Worm (Caenorhabditis elegans): Measurements from ENCODE around the gene pgph-3.
A peak's percentile ranks its signal among the peaks of the same experiment; 100 is the strongest.

The pgph-3 gene

DNA sequence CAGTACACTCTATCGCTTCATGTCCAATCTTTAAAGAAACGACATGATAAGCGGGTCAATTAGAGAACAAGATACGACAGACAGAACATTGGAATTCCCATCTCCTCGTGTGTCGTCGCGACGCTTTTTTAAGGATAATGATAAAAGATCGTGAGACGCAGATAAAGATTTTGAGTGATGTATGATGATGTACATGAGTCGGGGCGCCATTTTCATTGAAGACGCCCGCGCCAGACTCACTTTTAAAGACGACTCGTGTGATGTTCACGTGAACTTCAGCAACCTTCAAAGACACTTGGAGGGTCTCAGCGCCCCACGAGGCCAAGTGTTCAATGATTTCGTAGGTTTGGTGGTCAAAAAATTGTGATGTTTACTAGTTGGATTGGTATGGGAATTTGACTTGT lies 4.6 kb upstream of the pgph-3 start (continued):
- peak; percentile 25 for TF ChIP-seq unc-130 (tag; optimal IDR thresholded peaks at IDR 0.05)
- TF ChIP-seq ets-5 (GFP tag; IDR thresholded peaks at IDR 0.05): no peak
- TF ChIP-seq isw-1 (GFP tag; IDR thresholded peaks at IDR 0.05): no peak
- TF ChIP-seq ztf-11 (tag; optimal IDR thresholded peaks at IDR 0.05): no peak
- TF ChIP-seq nhr-20 (tag; optimal IDR thresholded peaks at IDR 0.05): peak; percentile 93
- TF ChIP-seq fos-1 (tag; optimal IDR thresholded peaks at IDR 0.05): no peak
- peak; percentile 5 for TF ChIP-seq irx-1 (tag; optimal IDR thresholded peaks at IDR 0.05)
- TF ChIP-seq nhr-84 (tag; optimal IDR thresholded peaks at IDR 0.05): no peak
- no peak for TF ChIP-seq dsc-1 (tag; optimal IDR thresholded peaks at IDR 0.05)
- TF ChIP-seq rnt-1 (tag; optimal IDR thresholded peaks at IDR 0.05): peak; percentile 49
- peak; percentile 47 for TF ChIP-seq lin-39 (tag; optimal IDR thresholded peaks at IDR 0.05)
- no peak for TF ChIP-seq fkh-8 (tag; optimal IDR thresholded peaks at IDR 0.05)
- TF ChIP-seq nhr-90 (tag; optimal IDR thresholded peaks at IDR 0.05; ENCODE audit: poor library complexity): peak; percentile 84
- TF ChIP-seq hlh-17 (GFP tag; optimal IDR thresholded peaks at IDR 0.05; ENCODE audit: borderline replicate concordance): no peak
- TF ChIP-seq nhr-28 (tag; optimal IDR thresholded peaks at IDR 0.05): no peak
- TF ChIP-seq F16B12.6 (tag; optimal IDR thresholded peaks at IDR 0.05): no peak
- TF ChIP-seq mep-1 (tag; optimal IDR thresholded peaks at IDR 0.05): peak; percentile 10
- no peak for TF ChIP-seq pax-3 (tag; optimal IDR thresholded peaks at IDR 0.05)
- TF ChIP-seq alr-1 (tag; optimal IDR thresholded peaks at IDR 0.05; ENCODE audit: borderline replicate concordance): no peak
- TF ChIP-seq zip-4 (GFP tag; optimal IDR thresholded peaks at IDR 0.05): no peak
- no peak for TF ChIP-seq ceh-90 (tag; optimal IDR thresholded peaks at IDR 0.05)
- TF ChIP-seq blmp-1 (tag; optimal IDR thresholded peaks at IDR 0.05): peak; percentile 84
- TF ChIP-seq ztf-4 (tag; optimal IDR thresholded peaks at IDR 0.05): peak; percentile 3
- no peak for TF ChIP-seq hlh-4 (tag; optimal IDR thresholded peaks at IDR 0.05)
- peak; percentile 24 for TF ChIP-seq C16A3.4 (tag; optimal IDR thresholded peaks at IDR 0.05)
- TF ChIP-seq sup-37 (GFP tag; optimal IDR thresholded peaks at IDR 0.05): no peak
- TF ChIP-seq ceh-63 (GFP tag; optimal IDR thresholded peaks at IDR 0.05): no peak
- peak in 1 of 2 experiments; percentile 92 for TF ChIP-seq mdl-1 (tag; optimal IDR thresholded peaks at IDR 0.05)
- TF ChIP-seq ama-1 (optimal IDR thresholded peaks at IDR 0.05): no peak
- no peak for TF ChIP-seq unc-62 (GFP tag; optimal IDR thresholded peaks at IDR 0.05)
- TF ChIP-seq mab-9 (GFP tag; IDR thresholded peaks at IDR 0.05): no peak

DNA sequence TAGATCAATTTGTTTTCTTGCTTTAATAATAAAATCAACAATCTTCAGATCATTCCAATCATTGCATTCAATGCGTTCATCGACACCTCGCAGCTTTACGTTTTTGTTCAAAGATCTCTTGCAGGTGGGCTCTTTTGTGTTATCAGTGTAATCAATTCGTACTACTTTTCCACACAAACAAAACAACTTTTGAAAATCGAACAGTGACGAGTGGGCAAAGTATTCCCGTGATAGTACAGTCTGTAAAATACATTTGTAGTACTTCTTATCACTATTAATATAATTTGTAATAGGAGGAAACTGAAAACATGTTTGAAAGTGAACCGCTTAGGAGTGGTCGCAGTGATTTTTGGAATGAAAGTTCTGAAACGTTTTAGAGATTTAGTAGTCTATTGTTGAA lies 1.4 kb upstream of the pgph-3 start, which contains the start of gene pgph-2:
Gene pgph-2, plus strand, starts transcription at position 47 of the 400 bp plus-strand sequence.
- TF ChIP-seq elt-2 (tag; optimal IDR thresholded peaks at IDR 0.05) (peak; percentile 33), sptf-1 (tag; optimal IDR thresholded peaks at IDR 0.05) (no peak)

DNA sequence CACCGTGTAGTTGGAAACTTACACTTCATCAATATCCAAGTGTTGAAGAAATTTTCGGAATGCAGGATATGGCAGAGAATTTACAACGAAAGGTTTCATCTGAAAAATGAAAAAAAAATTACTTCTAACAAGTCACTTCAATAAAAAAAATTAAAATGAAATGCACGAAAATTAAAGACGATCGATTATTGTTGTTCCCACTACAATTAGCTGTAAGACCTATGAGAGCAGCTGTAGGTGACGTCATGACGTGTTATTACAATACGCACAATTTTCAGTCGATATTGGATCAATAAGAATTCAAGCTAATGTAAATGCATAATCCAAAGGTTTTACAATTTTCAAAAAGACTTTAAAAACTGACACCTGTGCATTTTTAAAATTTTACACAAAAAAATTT lies 3.5 kb downstream of the pgph-3 start, which contains the start of gene C53A3.1:
Gene C53A3.1, minus strand, starts transcription at position 101 of the 400 bp plus-strand sequence.
- TF ChIP-seq lin-14 (GFP tag; optimal IDR thresholded peaks at IDR 0.05) (no peak), Y116A8C.19 (tag; optimal IDR thresholded peaks at IDR 0.05; ENCODE audit: borderline replicate concordance) (no peak), nhr-20 (tag; optimal IDR thresholded peaks at IDR 0.05) (no peak), unc-130 (tag; optimal IDR thresholded peaks at IDR 0.05) (no peak)

DNA sequence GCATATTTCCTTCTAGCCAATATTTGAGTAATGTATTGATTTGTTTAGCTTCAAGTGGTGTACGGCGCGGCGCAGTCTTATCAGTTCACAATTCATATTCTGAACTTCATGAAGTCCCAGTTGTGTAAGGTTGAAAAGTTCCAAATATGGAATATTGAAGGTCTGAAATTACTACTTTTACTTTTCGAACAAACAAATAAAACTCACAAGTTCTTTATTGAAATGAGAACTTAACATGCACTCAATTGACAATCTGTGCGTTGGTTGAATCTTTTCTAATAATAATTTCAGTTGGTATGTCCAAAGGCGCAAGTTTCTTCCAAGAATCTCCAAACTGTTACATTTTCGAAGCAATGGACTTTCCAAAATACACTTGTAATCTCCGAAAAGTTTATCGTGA lies 4.9 kb downstream of the pgph-3 start, which contains the start of gene C53A3.4:
Gene C53A3.4, minus strand, starts transcription at position 101 of the 400 bp plus-strand sequence.
- TF ChIP-seq ces-1 (GFP tag; optimal IDR thresholded peaks at IDR 0.05) (no peak), skn-1 (tag; optimal IDR thresholded peaks at IDR 0.05) (no peak), snu-23 (GFP tag; optimal IDR thresholded peaks at IDR 0.05) (no peak), efl-3 (GFP tag; optimal IDR thresholded peaks at IDR 0.05) (no peak), fkh-10 (GFP tag; optimal IDR thresholded peaks at IDR 0.05) (no peak), unc-130 (tag; optimal IDR thresholded peaks at IDR 0.05) (no peak), C04F5.9 (tag; optimal IDR thresholded peaks at IDR 0.05) (no peak), nhr-84 (tag; optimal IDR thresholded peaks at IDR 0.05) (no peak), alr-1 (tag; optimal IDR thresholded peaks at IDR 0.05; ENCODE audit: borderline replicate concordance) (no peak), hpl-2 (GFP tag; optimal IDR thresholded peaks at IDR 0.05) (no peak), fkh-8 (tag; optimal IDR thresholded peaks at IDR 0.05) (no peak)

Measured in whole organism, L1 larva.